Worm (Caenorhabditis elegans): Measurements from ENCODE around the gene ZC376.8.

DNA sequence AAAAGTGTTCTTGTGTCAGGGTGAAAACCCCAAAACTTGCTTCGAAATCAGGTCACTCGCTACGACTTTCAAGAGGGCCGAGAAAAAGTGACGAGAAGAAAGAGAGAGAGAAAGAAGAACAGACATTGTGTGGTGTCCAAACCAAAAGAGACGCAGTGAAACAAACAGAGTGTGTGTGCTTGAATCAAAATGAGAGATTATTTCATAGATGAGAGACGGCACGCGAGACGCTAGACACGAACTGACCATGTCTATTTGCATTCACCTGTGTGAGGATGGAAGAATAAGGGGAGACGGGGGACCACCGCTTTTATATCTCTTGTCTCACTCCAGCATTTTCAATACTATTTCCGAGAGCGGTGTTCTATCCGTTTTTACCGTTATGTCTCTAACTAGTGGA, 43.9 kb upstream of the ZC376.8 start:
- TF ChIP-seq him-1 (tag; optimal IDR thresholded peaks at IDR 0.05) (no peak), W03F9.2 (tag; optimal IDR thresholded peaks at IDR 0.05) (no peak)

Measured in whole organism, L4/young adult.